Fruit fly (Drosophila melanogaster) whole organism, embryonic: ENCODE data around the gene AlaRS-m.

Experiments used
- B-H2 ChIP-seq: fragments of 200-800 bp; sonication (Bioruptor generic); optimal IDR thresholded peaks from 2 replicates; lab custom pipeline; 2018; ENCODE audit warnings: missing biosample characterization, mild to moderate bottlenecking, missing genetic modification characterization
- CG10366 ChIP-seq: fragments of 200-800 bp; sonication (Bioruptor generic); IDR thresholded peaks from 2 replicates; pipeline ENCODE4 v1.3.6; 2022; ENCODE audit warnings: missing biosample characterization, missing genetic modification characterization
- CG11093 ChIP-seq: fragments of 200-800 bp; sonication (Bioruptor generic); IDR thresholded peaks from 3 replicates; pipeline ENCODE4 v1.3.6; 2022; ENCODE audit warnings: missing biosample characterization, missing genetic modification characterization
- CG11695 ChIP-seq: fragments of 200-800 bp; sonication (Bioruptor generic); IDR thresholded peaks from 3 replicates; pipeline ENCODE4 v1.3.6; 2022; ENCODE audit warnings: missing biosample characterization, missing genetic modification characterization
- CG12942 ChIP-seq: fragments of 200-800 bp; sonication (Bioruptor generic); optimal IDR thresholded peaks from 3 replicates; lab custom pipeline; 2016; ENCODE audit warnings: missing biosample characterization, missing genetic modification characterization
- CG13624 ChIP-seq: fragments of 200-800 bp; sonication (Bioruptor generic); optimal IDR thresholded peaks from 2 replicates; lab custom pipeline; 2016; ENCODE audit warnings: missing biosample characterization, missing genetic modification characterization
- CG14710 ChIP-seq: fragments of 200-800 bp; sonication (Bioruptor generic); optimal IDR thresholded peaks from 3 replicates; lab custom pipeline; 2019; ENCODE audit warnings: missing biosample characterization, mild to moderate bottlenecking, missing genetic modification characterization, moderate library complexity
- CG15011 ChIP-seq: fragments of 200-800 bp; sonication (Bioruptor generic); optimal IDR thresholded peaks from 3 replicates; lab custom pipeline; 2018; ENCODE audit warnings: missing biosample characterization, mild to moderate bottlenecking, missing genetic modification characterization
- CG15696 ChIP-seq: fragments of 200-800 bp; sonication (Bioruptor generic); optimal IDR thresholded peaks from 2 replicates; lab custom pipeline; 2019; ENCODE audit warnings: missing biosample characterization, mild to moderate bottlenecking, missing genetic modification characterization, moderate library complexity
- CG17612 ChIP-seq: fragments of 200-800 bp; sonication (Bioruptor generic); IDR thresholded peaks from 2 replicates; pipeline ENCODE4 v1.3.6; 2022; ENCODE audit warnings: missing biosample characterization, missing genetic modification characterization
- CG2678 ChIP-seq: fragments of 200-800 bp; sonication (Bioruptor generic); optimal IDR thresholded peaks from 3 replicates; lab custom pipeline; 2019; ENCODE audit warnings: missing biosample characterization, mild to moderate bottlenecking, missing genetic modification characterization, moderate library complexity
- CG32767 ChIP-seq: fragments of 200-800 bp; sonication (Bioruptor generic); IDR thresholded peaks from 2 replicates; pipeline ENCODE4 v1.3.6; 2022; ENCODE audit warnings: missing biosample characterization, missing genetic modification characterization
- CG4282 ChIP-seq: fragments of 200-800 bp; sonication (Bioruptor generic); optimal IDR thresholded peaks from 2 replicates; lab custom pipeline; 2016; ENCODE audit warnings: missing biosample characterization, missing genetic modification characterization
- CG4404 ChIP-seq: fragments of 200-800 bp; sonication (Bioruptor generic); IDR thresholded peaks from 2 replicates; pipeline ENCODE4 v1.3.6; 2022; ENCODE audit warnings: missing biosample characterization, missing genetic modification characterization
- CG6175 ChIP-seq: fragments of 200-800 bp; sonication (Bioruptor generic); IDR thresholded peaks from 3 replicates; pipeline ENCODE4 v1.3.6; 2022; ENCODE audit warnings: missing biosample characterization, missing genetic modification characterization
- CG6791 ChIP-seq: fragments of 200-800 bp; sonication (Bioruptor generic); IDR thresholded peaks from 3 replicates; pipeline ENCODE4 v1.3.6; 2022; ENCODE audit warnings: missing biosample characterization, missing genetic modification characterization; ENCODE audit not compliant: partially characterized antibody
- CG7556 ChIP-seq: fragments of 200-800 bp; sonication (Bioruptor generic); optimal IDR thresholded peaks from 2 replicates; lab custom pipeline; 2017; ENCODE audit warnings: missing biosample characterization, mild to moderate bottlenecking, missing genetic modification characterization
- CG8089 ChIP-seq: fragments of 200-800 bp; sonication (Bioruptor generic); optimal IDR thresholded peaks from 3 replicates; lab custom pipeline; 2016; ENCODE audit warnings: missing biosample characterization, missing genetic modification characterization
- CG8944 ChIP-seq: fragments of 200-800 bp; sonication (Bioruptor generic); optimal IDR thresholded peaks from 3 replicates; lab custom pipeline; 2016; ENCODE audit warnings: missing biosample characterization, missing genetic modification characterization
- CG9437 ChIP-seq: fragments of 200-800 bp; sonication (Bioruptor generic); optimal IDR thresholded peaks from 2 replicates; lab custom pipeline; 2018; ENCODE audit warnings: missing biosample characterization, mild to moderate bottlenecking, missing genetic modification characterization
- CG9932 ChIP-seq: fragments of 200-800 bp; sonication (Bioruptor generic); IDR thresholded peaks from 2 replicates; pipeline ENCODE4 v1.3.6; 2022; ENCODE audit warnings: missing biosample characterization, missing genetic modification characterization
- Chrac-16 ChIP-seq: fragments of 200-800 bp; sonication (Bioruptor generic); optimal IDR thresholded peaks from 3 replicates; lab custom pipeline; 2016; ENCODE audit warnings: missing biosample characterization, missing genetic modification characterization
- Deaf1 ChIP-seq: fragments of 200-800 bp; optimal IDR thresholded peaks from 3 replicates; lab custom pipeline; 2019; ENCODE audit warnings: missing biosample characterization, mild to moderate bottlenecking, missing genetic modification characterization, moderate library complexity
- Dek ChIP-seq: fragments of 200-800 bp; sonication (Bioruptor generic); optimal IDR thresholded peaks from 3 replicates; lab custom pipeline; 2019; ENCODE audit warnings: missing biosample characterization, mild to moderate bottlenecking, missing genetic modification characterization, moderate library complexity
- Dp ChIP-seq: fragments of 200-800 bp; sonication (Bioruptor generic); optimal IDR thresholded peaks from 2 replicates; lab custom pipeline; 2018; ENCODE audit warnings: missing biosample characterization, mild to moderate bottlenecking, missing genetic modification characterization, moderate library complexity
- Hr78 ChIP-seq, 2 experiments: fragments of 200-800 bp in 1 of 2; fragments of >200 bp in 1 of 2; sonication (Bioruptor generic) in 1 of 2; optimal IDR thresholded peaks; 2 replicates each; lab custom pipeline; 2017 to 2019; ENCODE audit warnings: missing biosample characterization in 2 of 2, missing genetic modification characterization in 2 of 2, mild to moderate bottlenecking in 1 of 2, moderate library complexity in 1 of 2
- Hsf ChIP-seq: fragments of 200-800 bp; sonication (Bioruptor generic); optimal IDR thresholded peaks from 3 replicates; lab custom pipeline; 2016; ENCODE audit warnings: missing biosample characterization, missing genetic modification characterization
- Xbp1 ChIP-seq: fragments of 200-800 bp; sonication (Bioruptor generic); optimal IDR thresholded peaks from 3 replicates; lab custom pipeline; 2016; ENCODE audit warnings: missing biosample characterization, mild to moderate bottlenecking, missing genetic modification characterization
- YL-1 ChIP-seq: fragments of 200-800 bp; sonication (Bioruptor generic); optimal IDR thresholded peaks from 3 replicates; lab custom pipeline; 2017; ENCODE audit warnings: missing biosample characterization, mild to moderate bottlenecking, missing genetic modification characterization
- ab ChIP-seq: fragments of 200-800 bp; sonication (Bioruptor generic); optimal IDR thresholded peaks from 2 replicates; lab custom pipeline; 2016; ENCODE audit warnings: missing biosample characterization, missing genetic modification characterization
- al ChIP-seq: fragments of 200-800 bp; sonication (Bioruptor generic); IDR thresholded peaks from 2 replicates; pipeline ENCODE4 v1.3.6; 2022; ENCODE audit warnings: missing biosample characterization, missing genetic modification characterization
- bigmax ChIP-seq: fragments of 200-800 bp; sonication (Bioruptor generic); optimal IDR thresholded peaks from 2 replicates; lab custom pipeline; 2018; ENCODE audit warnings: missing biosample characterization, mild to moderate bottlenecking, missing genetic modification characterization
- cas ChIP-seq: fragments of 200-800 bp; sonication (Bioruptor generic); IDR thresholded peaks from 2 replicates; pipeline ENCODE4 v1.3.6; 2022; ENCODE audit warnings: missing biosample characterization, missing genetic modification characterization
- ci ChIP-seq: fragments of 200-800 bp; sonication (Bioruptor generic); IDR thresholded peaks from 3 replicates; pipeline ENCODE4 v1.3.6; 2022; ENCODE audit warnings: missing biosample characterization, missing genetic modification characterization
- cwo ChIP-seq: fragments of 200-800 bp; sonication (Bioruptor generic); optimal IDR thresholded peaks from 3 replicates; lab custom pipeline; 2017; ENCODE audit warnings: missing biosample characterization, missing genetic modification characterization, mild to moderate bottlenecking, moderate library complexity, missing genetic modification reagents
- exex ChIP-seq: fragments of 200-800 bp; sonication (Bioruptor generic); optimal IDR thresholded peaks from 4 replicates; lab custom pipeline; 2018; ENCODE audit warnings: missing biosample characterization, mild to moderate bottlenecking, missing genetic modification characterization, moderate library complexity
- fd102C ChIP-seq: fragments of 200-800 bp; sonication (Bioruptor generic); optimal IDR thresholded peaks from 2 replicates; lab custom pipeline; 2018; ENCODE audit warnings: missing biosample characterization, mild to moderate bottlenecking, missing genetic modification characterization, moderate library complexity
- gfzf ChIP-seq: fragments of 200-800 bp; sonication (Bioruptor generic); optimal IDR thresholded peaks from 2 replicates; lab custom pipeline; 2016; ENCODE audit warnings: missing biosample characterization, mild to moderate bottlenecking, missing genetic modification characterization, moderate library complexity
- gsb-n ChIP-seq: fragments of 200-800 bp; sonication (Bioruptor generic); optimal IDR thresholded peaks from 3 replicates; lab custom pipeline; 2018; ENCODE audit warnings: missing biosample characterization, mild to moderate bottlenecking, missing genetic modification characterization
- gt ChIP-seq: fragments of 200-800 bp; sonication (Bioruptor generic); IDR thresholded peaks from 2 replicates; pipeline ENCODE4 v1.3.6; 2022; ENCODE audit warnings: missing biosample characterization, missing genetic modification characterization
- insv ChIP-seq, 2 experiments: fragments of 200-800 bp; sonication (Bioruptor generic); optimal IDR thresholded peaks; 3 replicates each; lab custom pipeline; 2016 to 2018; ENCODE audit warnings: missing biosample characterization in 2 of 2, missing genetic modification characterization in 2 of 2
- pita ChIP-seq: fragments of 200-800 bp; sonication (Bioruptor generic); optimal IDR thresholded peaks from 2 replicates; lab custom pipeline; 2017; ENCODE audit warnings: missing biosample characterization, mild to moderate bottlenecking, missing genetic modification characterization
- pnt ChIP-seq: fragments of 200-800 bp; sonication (Bioruptor generic); optimal IDR thresholded peaks from 3 replicates; lab custom pipeline; 2016; ENCODE audit warnings: missing biosample characterization, missing genetic modification characterization
- prd ChIP-seq, 3 experiments: fragments of >200 bp in 2 of 3; fragments of 200-800 bp in 1 of 3; sonication (Bioruptor generic) in 1 of 3; optimal IDR thresholded peaks in 2 of 3; IDR thresholded peaks in 1 of 3; 2 replicates in 2 of 3; 3 replicates in 1 of 3; pipeline versions ENCODE4 v1.3.6 to Lab custom; 2017 to 2022; ENCODE audit warnings: missing biosample characterization in 1 of 3, missing genetic modification characterization in 1 of 3
- ro ChIP-seq: fragments of 200-800 bp; sonication (Bioruptor generic); IDR thresholded peaks from 2 replicates; pipeline ENCODE4 v1.3.6; 2022; ENCODE audit warnings: missing biosample characterization, missing genetic modification characterization
- sna ChIP-seq: fragments of 200-800 bp; sonication (Bioruptor generic); IDR thresholded peaks from 2 replicates; pipeline ENCODE4 v1.3.6; 2022; ENCODE audit warnings: missing biosample characterization, missing genetic modification characterization; ENCODE audit not compliant: partially characterized antibody
- toy ChIP-seq: fragments of 200-800 bp; sonication (Bioruptor generic); IDR thresholded peaks from 2 replicates; pipeline ENCODE4 v1.3.6; 2022; ENCODE audit warnings: missing biosample characterization, missing genetic modification characterization
- unc-4 ChIP-seq: fragments of 200-800 bp; sonication (Bioruptor generic); IDR thresholded peaks from 2 replicates; pipeline ENCODE4 v1.3.6; 2022; ENCODE audit warnings: missing biosample characterization, missing genetic modification characterization; ENCODE audit not compliant: partially characterized antibody
- wek ChIP-seq: fragments of 200-800 bp; sonication (Bioruptor generic); optimal IDR thresholded peaks from 3 replicates; lab custom pipeline; 2018; ENCODE audit warnings: missing biosample characterization, mild to moderate bottlenecking, missing genetic modification characterization, moderate library complexity
- zf30C ChIP-seq: fragments of 200-800 bp; sonication (Bioruptor generic); optimal IDR thresholded peaks from 3 replicates; lab custom pipeline; 2018; ENCODE audit warnings: missing biosample characterization, mild to moderate bottlenecking, missing genetic modification characterization

The AlaRS-m gene

DNA sequence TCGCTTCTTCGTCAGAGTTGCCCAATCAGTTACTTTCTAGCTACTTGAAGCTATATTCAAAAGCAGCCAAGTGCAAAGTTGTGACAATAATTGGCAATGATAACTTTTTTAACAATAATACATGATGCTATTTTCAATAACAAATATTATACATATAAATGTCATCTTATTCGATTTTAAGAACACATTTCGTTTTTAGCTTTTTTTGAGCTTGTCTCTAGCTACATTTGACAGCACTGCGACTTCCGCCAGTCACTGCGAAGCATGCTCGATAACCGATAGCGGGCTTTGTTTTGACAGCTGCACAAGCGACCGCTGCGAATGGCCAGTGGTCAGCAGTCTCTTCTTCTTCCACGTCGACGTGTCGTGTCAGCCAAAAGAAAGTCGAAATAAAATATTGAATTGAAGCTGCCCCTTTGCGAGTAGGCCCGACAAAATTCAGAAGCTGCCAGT lies 6.5 kb downstream of the AlaRS-m start, which contains the start of the genes Gen and Srp54k (continued):
- TF ChIP-seq CG14710 (tag; lab: Kevin White, UChicago) = peak; percentile 48
- TF ChIP-seq CG8944 (GFP tag; lab: Kevin White, UChicago) = no peak
- peak; percentile 35 for TF ChIP-seq Chrac-16 (GFP tag; lab: Kevin White, UChicago)
- TF ChIP-seq Xbp1 (GFP tag; lab: Kevin White, UChicago) = peak; percentile 50
- TF ChIP-seq fd102C = no peak
- TF ChIP-seq exex (tag; lab: Kevin White, UChicago) = no peak
- no peak for TF ChIP-seq CG12942 (GFP tag; lab: Kevin White, UChicago)
- peak; percentile 38 for TF ChIP-seq Dek (tag; lab: Kevin White, UChicago)
- no peak for TF ChIP-seq CG11093 (GFP tag; lab: Robert Waterston, UW)
- no peak for TF ChIP-seq unc-4 (GFP tag; lab: Robert Waterston, UW)
- TF ChIP-seq CG15011 (GFP tag; lab: Kevin White, UChicago) = no peak
- no peak for TF ChIP-seq zf30C (GFP tag; lab: Kevin White, UChicago)
- TF ChIP-seq Hsf (GFP tag; lab: Kevin White, UChicago) = peak; percentile 55
- peak; percentile 73 for TF ChIP-seq Dp
- TF ChIP-seq ab = no peak
- TF ChIP-seq pnt = no peak
- no peak for TF ChIP-seq gt (GFP tag; lab: Robert Waterston, UW)
- no peak for TF ChIP-seq CG17612
- TF ChIP-seq cwo (GFP tag; lab: Kevin White, UChicago) = no peak
- no peak for TF ChIP-seq toy (GFP tag; lab: Robert Waterston, UW)
- no peak for TF ChIP-seq cas (GFP tag; lab: Robert Waterston, UW)
- no peak for TF ChIP-seq CG6791 (GFP tag; lab: Robert Waterston, UW)
- TF ChIP-seq CG32767 (GFP tag; lab: Robert Waterston, UW) = no peak
- peak; percentile 36; the same call in 1 of the 2 replicates for TF ChIP-seq CG4404 (GFP tag; lab: Robert Waterston, UW)
- TF ChIP-seq prd (optimal IDR thresholded peaks at IDR 0.05; lab: Kevin White, UChicago) = peak in 1 of 2 experiments; percentile 19
- TF ChIP-seq prd (GFP tag; IDR thresholded peaks at IDR 0.05; lab: Robert Waterston, UW) = peak; percentile 75
- no peak for TF ChIP-seq CG10366 (GFP tag; lab: Robert Waterston, UW)
- no peak for TF ChIP-seq gfzf (GFP tag; lab: Kevin White, UChicago)
- no peak for TF ChIP-seq CG11695
- no peak for TF ChIP-seq CG8089 (GFP tag; lab: Kevin White, UChicago)
- no peak for TF ChIP-seq bigmax (GFP tag; lab: Kevin White, UChicago)
- TF ChIP-seq CG7556 = no peak
- TF ChIP-seq sna (GFP tag; lab: Robert Waterston, UW) = no peak
- TF ChIP-seq pita (GFP tag; lab: Kevin White, UChicago) = no peak
- TF ChIP-seq CG4282 (GFP tag; lab: Kevin White, UChicago) = no peak
- TF ChIP-seq Hr78 (GFP tag; optimal IDR thresholded peaks at IDR 0.05; lab: Kevin White, UChicago) = no peak
- no peak for TF ChIP-seq gsb-n (tag; lab: Kevin White, UChicago)
- no peak for TF ChIP-seq wek (GFP tag; lab: Kevin White, UChicago)
- TF ChIP-seq B-H2 = peak; percentile 46
- TF ChIP-seq CG15696 (tag; lab: Kevin White, UChicago) = no peak
- TF ChIP-seq YL-1 (GFP tag; lab: Kevin White, UChicago) = peak; percentile 96
- no peak for TF ChIP-seq ro
- TF ChIP-seq Deaf1 (tag; lab: Kevin White, UChicago) = no peak
- TF ChIP-seq insv (GFP tag; optimal IDR thresholded peaks at IDR 0.05; lab: Kevin White, UChicago) = peak in 1 of 2 experiments; percentile 75
- no peak for TF ChIP-seq CG2678 (tag; lab: Kevin White, UChicago)
- TF ChIP-seq CG13624 (GFP tag; lab: Kevin White, UChicago) = peak; percentile 22
- TF ChIP-seq CG6175 (GFP tag; lab: Robert Waterston, UW) = no peak
- peak; percentile 20 for TF ChIP-seq CG9437 (GFP tag; lab: Kevin White, UChicago)
- peak; percentile 60; the same call in 2 of the 3 replicates for TF ChIP-seq ci (GFP tag; lab: Robert Waterston, UW)
- peak; percentile 60 for TF ChIP-seq CG9932
- no peak; the same call in 1 of the 2 replicates for TF ChIP-seq al (GFP tag; lab: Robert Waterston, UW)
